Fruit fly (Drosophila melanogaster) whole organism, prepupa: ENCODE results near the gene sunn.

Experiments
- CG15336 ChIP-seq: fragments of 200-800 bp; sonication (Bioruptor generic); IDR thresholded peaks from 2 replicates; pipeline ENCODE4 v1.3.6; 2022; ENCODE audit warnings: missing biosample characterization, missing genetic modification characterization
- CG1621 ChIP-seq: fragments of 200-800 bp; sonication (Bioruptor generic); optimal IDR thresholded peaks from 3 replicates; lab custom pipeline; 2018; ENCODE audit warnings: missing biosample characterization, mild to moderate bottlenecking, missing genetic modification characterization
- CG6276 ChIP-seq: fragments of 200-800 bp; sonication (Bioruptor generic); optimal IDR thresholded peaks from 2 replicates; lab custom pipeline; 2017; ENCODE audit warnings: missing biosample characterization, mild to moderate bottlenecking, missing genetic modification characterization
- CG8632 ChIP-seq: fragments of 200-800 bp; sonication (Bioruptor generic); optimal IDR thresholded peaks from 3 replicates; lab custom pipeline; 2016; ENCODE audit warnings: missing biosample characterization, missing genetic modification characterization
- Gug ChIP-seq: fragments of 200-800 bp; sonication (Bioruptor generic); IDR thresholded peaks from 2 replicates; pipeline ENCODE4 v1.3.6; 2022; ENCODE audit warnings: missing biosample characterization, missing genetic modification characterization
- Hr4 ChIP-seq: fragments of 200-800 bp; sonication (Bioruptor generic); optimal IDR thresholded peaks from 3 replicates; lab custom pipeline; 2016; ENCODE audit warnings: missing biosample characterization, missing genetic modification characterization
- Met ChIP-seq: fragments of 200-800 bp; sonication (Bioruptor generic); optimal IDR thresholded peaks from 3 replicates; lab custom pipeline; 2016; ENCODE audit warnings: missing biosample characterization, missing genetic modification characterization
- OdsH ChIP-seq: fragments of 200-800 bp; sonication (Bioruptor generic); optimal IDR thresholded peaks from 3 replicates; lab custom pipeline; 2016; ENCODE audit warnings: missing biosample characterization, missing genetic modification characterization
- Sox14 ChIP-seq: fragments of 200-800 bp; sonication (Bioruptor generic); optimal IDR thresholded peaks from 3 replicates; lab custom pipeline; 2016; ENCODE audit warnings: missing biosample characterization, missing genetic modification characterization
- acj6 ChIP-seq: fragments of 200-800 bp; sonication (Bioruptor generic); optimal IDR thresholded peaks from 3 replicates; lab custom pipeline; 2016; ENCODE audit warnings: missing biosample characterization, missing genetic modification characterization
- cyc ChIP-seq: fragments of 200-800 bp; sonication (Bioruptor generic); optimal IDR thresholded peaks from 3 replicates; lab custom pipeline; 2016; ENCODE audit warnings: missing biosample characterization, missing genetic modification characterization
- esn ChIP-seq: fragments of 200-800 bp; sonication (Bioruptor generic); optimal IDR thresholded peaks from 2 replicates; lab custom pipeline; 2016; ENCODE audit warnings: missing biosample characterization, mild to moderate bottlenecking, missing genetic modification characterization, moderate library complexity
- spab ChIP-seq: fragments of 200-800 bp; sonication (Bioruptor generic); optimal IDR thresholded peaks from 2 replicates; lab custom pipeline; 2017; ENCODE audit warnings: missing biosample characterization, mild to moderate bottlenecking, missing genetic modification characterization, missing genetic modification reagents

DNA sequence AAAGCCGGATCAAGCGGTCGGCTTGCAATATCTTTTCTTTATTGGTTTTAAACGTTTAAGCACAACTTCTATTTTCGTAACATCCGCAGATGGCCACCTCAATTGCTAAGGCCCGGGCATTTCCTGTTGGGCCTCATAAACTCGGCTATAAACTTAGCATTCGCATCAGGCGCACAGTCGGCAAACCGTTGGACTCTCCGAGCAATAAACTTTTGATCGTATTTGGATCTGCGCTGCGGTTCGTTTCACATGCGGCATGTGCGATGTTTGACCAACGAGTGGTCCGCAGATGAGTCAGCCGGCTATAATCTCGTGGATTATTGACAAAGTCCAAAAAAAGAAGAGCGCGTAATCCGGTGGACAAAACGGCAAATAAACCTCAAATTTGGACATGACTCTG, 16.4 kb upstream of the sunn start:
- TF ChIP-seq Hr4 (GFP tag; lab: Kevin White, UChicago) (no peak), cyc (GFP tag; lab: Kevin White, UChicago) (no peak), acj6 (GFP tag; lab: Kevin White, UChicago) (no peak), Sox14 (GFP tag; lab: Kevin White, UChicago) (no peak), OdsH (GFP tag; lab: Kevin White, UChicago) (no peak), CG15336 (GFP tag; lab: Robert Waterston, UW) (no peak), CG6276 (GFP tag; lab: Kevin White, UChicago) (no peak), Gug (GFP tag; lab: Robert Waterston, UW) (no peak), CG8632 (GFP tag; lab: Kevin White, UChicago) (no peak), Met (GFP tag; lab: Kevin White, UChicago) (no peak), esn (GFP tag; lab: Kevin White, UChicago) (no peak), CG1621 (tag; lab: Kevin White, UChicago) (no peak), spab (no peak)
